Worm (Caenorhabditis elegans): Measurements from ENCODE around the gene ZK287.7.

The ZK287.7 gene

DNA sequence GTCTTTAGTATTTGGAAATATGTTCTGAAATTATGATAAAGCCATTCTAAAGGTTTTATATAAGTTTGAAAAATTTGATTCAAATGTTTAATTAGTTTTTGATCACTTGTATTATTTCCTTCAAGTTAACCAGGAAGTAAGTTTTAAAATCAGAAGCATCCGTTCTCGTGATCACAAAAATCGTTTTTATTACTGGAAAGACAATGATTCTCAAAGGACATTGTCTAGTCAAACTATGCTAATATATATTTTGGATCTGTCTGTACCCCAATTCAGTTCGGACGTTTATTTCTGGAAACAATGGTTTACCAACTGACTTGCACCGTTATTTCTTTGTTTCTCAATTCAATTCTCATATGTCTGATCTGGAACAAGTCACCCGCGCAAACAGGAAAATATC lies 23.5 kb downstream of the ZK287.7 start, which contains the start of gene str-188:
TSS of gene str-188 (plus strand) at position 301 of the 400 bp plus-strand sequence.
- TF ChIP-seq crh-2 (tag; optimal IDR thresholded peaks at IDR 0.05) (no peak), ama-1 (optimal IDR thresholded peaks at IDR 0.05) (no peak), nhr-237 (tag; optimal IDR thresholded peaks at IDR 0.05) (no peak), lin-11 (tag; optimal IDR thresholded peaks at IDR 0.05) (no peak), gmeb-1 (tag; optimal IDR thresholded peaks at IDR 0.05) (no peak), ceh-82 (tag; optimal IDR thresholded peaks at IDR 0.05) (no peak), zag-1 (tag; optimal IDR thresholded peaks at IDR 0.05) (no peak), blmp-1 (tag; optimal IDR thresholded peaks at IDR 0.05; ENCODE audit: insufficient read depth) (no peak), R02D3.7 (tag; optimal IDR thresholded peaks at IDR 0.05) (no peak), aly-2 (tag; optimal IDR thresholded peaks at IDR 0.05) (no peak), nhr-12 (tag; optimal IDR thresholded peaks at IDR 0.05) (no peak), lsy-2 (tag; optimal IDR thresholded peaks at IDR 0.05) (no peak), F13H6.1 (tag; optimal IDR thresholded peaks at IDR 0.05) (no peak), egl-27 (tag; optimal IDR thresholded peaks at IDR 0.05) (no peak), sma-3 (GFP tag; optimal IDR thresholded peaks at IDR 0.05) (no peak), peb-1 (tag; optimal IDR thresholded peaks at IDR 0.05) (no peak)

- TF ChIP-seq fos-1 (tag; optimal IDR thresholded peaks at IDR 0.05) (no peak), nhr-129 (tag; optimal IDR thresholded peaks at IDR 0.05) (peak; percentile 8), C34F6.9 (tag; optimal IDR thresholded peaks at IDR 0.05) (peak; percentile 30)
These were observed 31.3 kb downstream of the ZK287.7 start, which contains the start of gene slcr-46.3 for ce11 chrV:9724021-9724671. TSS of gene slcr-46.3 (minus strand) at chrV:9724106.

ce11 chrV:9725719-9726118 lies 32.9 kb downstream of the ZK287.7 start:
- TF ChIP-seq gmeb-1 (tag; optimal IDR thresholded peaks at IDR 0.05) = no peak
- no peak for TF ChIP-seq ceh-16 (tag; optimal IDR thresholded peaks at IDR 0.05)
- TF ChIP-seq elt-1 (tag; optimal IDR thresholded peaks at IDR 0.05) = no peak
- no peak for TF ChIP-seq Y55F3AM.14 (GFP tag; optimal IDR thresholded peaks at IDR 0.05)
- peak; percentile 55 for TF ChIP-seq fos-1 (tag; optimal IDR thresholded peaks at IDR 0.05)
- no peak for TF ChIP-seq mdl-1 (tag; optimal IDR thresholded peaks at IDR 0.05)
- no peak for TF ChIP-seq lin-13 (GFP tag; optimal IDR thresholded peaks at IDR 0.05)

DNA sequence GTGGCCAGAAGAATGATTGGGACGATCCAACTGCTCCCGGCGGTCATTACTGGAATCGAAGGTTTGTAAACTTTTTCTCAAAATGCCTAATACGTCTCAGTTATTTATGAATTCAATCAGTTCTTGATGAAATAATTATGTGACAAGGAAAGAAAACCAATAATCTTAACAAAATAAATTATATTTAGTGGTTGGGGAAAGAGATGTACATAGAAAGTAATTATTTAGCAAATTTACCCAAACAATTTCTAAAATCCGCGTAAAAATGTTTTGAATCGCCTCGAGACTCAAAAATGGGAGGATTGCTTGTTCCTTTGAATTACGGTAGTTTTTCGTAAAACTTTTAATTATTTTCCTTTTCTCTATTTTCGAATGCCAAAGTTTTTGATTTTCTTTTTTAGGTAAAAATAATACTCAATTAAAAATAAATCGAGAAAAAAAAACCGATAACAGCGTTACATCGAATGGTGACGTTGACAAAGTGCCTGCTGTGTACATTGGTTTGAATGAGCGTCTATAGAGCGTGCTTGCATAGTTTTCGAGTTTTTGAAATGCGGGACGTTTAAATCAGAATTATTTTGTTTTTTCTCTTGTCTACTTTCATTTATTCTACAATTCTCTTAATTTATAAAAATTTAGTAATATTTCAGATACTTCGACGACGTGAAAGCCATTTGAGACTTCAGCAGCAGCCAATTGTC lies 36.8 kb downstream of the ZK287.7 start, which contains the start of the genes aagr-3 and drap-1:
TSS of gene aagr-3 (minus strand) at position 51 of the 701 bp plus-strand sequence.
TSS of gene drap-1 (plus strand) at position 645 of the 701 bp plus-strand sequence.
- TF ChIP-seq ztf-11 (tag; optimal IDR thresholded peaks at IDR 0.05) (no peak), snpc-4 (tag; optimal IDR thresholded peaks at IDR 0.05) (peak; percentile 42), peb-1 (tag; optimal IDR thresholded peaks at IDR 0.05) (no peak), nhr-77 (tag; optimal IDR thresholded peaks at IDR 0.05) (no peak), mbf-1 (tag; optimal IDR thresholded peaks at IDR 0.05) (no peak), nhr-25 (tag; optimal IDR thresholded peaks at IDR 0.05) (no peak), ztf-4 (tag; optimal IDR thresholded peaks at IDR 0.05) (peak; percentile 12), skn-1 (tag; optimal IDR thresholded peaks at IDR 0.05) (peak; percentile 25), C34F6.9 (tag; optimal IDR thresholded peaks at IDR 0.05) (peak; percentile 82), nhr-21 (tag; optimal IDR thresholded peaks at IDR 0.05) (no peak), nhr-237 (tag; optimal IDR thresholded peaks at IDR 0.05) (no peak), lin-39 (tag; optimal IDR thresholded peaks at IDR 0.05) (no peak), lin-13 (GFP tag; optimal IDR thresholded peaks at IDR 0.05) (peak; percentile 55), fos-1 (tag; optimal IDR thresholded peaks at IDR 0.05) (peak; percentile 83), unc-55 (GFP tag; optimal IDR thresholded peaks at IDR 0.05) (peak; percentile 86), elt-1 (tag; optimal IDR thresholded peaks at IDR 0.05) (no peak), ZK546.5 (tag; optimal IDR thresholded peaks at IDR 0.05) (no peak), ceh-16 (tag; optimal IDR thresholded peaks at IDR 0.05) (no peak), Y55F3AM.14 (GFP tag; optimal IDR thresholded peaks at IDR 0.05) (no peak), gmeb-1 (tag; optimal IDR thresholded peaks at IDR 0.05) (peak; percentile 56), unc-62 (GFP tag; optimal IDR thresholded peaks at IDR 0.05) (no peak), lin-11 (tag; optimal IDR thresholded peaks at IDR 0.05) (no peak), R02D3.7 (tag; optimal IDR thresholded peaks at IDR 0.05) (no peak), crh-2 (tag; optimal IDR thresholded peaks at IDR 0.05) (peak; percentile 90), mab-5 (tag; optimal IDR thresholded peaks at IDR 0.05) (peak; percentile 26), sem-4 (tag; optimal IDR thresholded peaks at IDR 0.05) (peak; percentile 61), F13H6.1 (tag; optimal IDR thresholded peaks at IDR 0.05) (peak; percentile 39), nhr-6 (tag; optimal IDR thresholded peaks at IDR 0.05) (no peak), mdl-1 (tag; optimal IDR thresholded peaks at IDR 0.05) (no peak), sma-3 (GFP tag; optimal IDR thresholded peaks at IDR 0.05) (peak; percentile 51), lsy-2 (tag; optimal IDR thresholded peaks at IDR 0.05) (peak in 1 of 2 experiments; percentile 82), ztf-1 (GFP tag; conservative IDR thresholded peaks at IDR 0.05) (no peak), ama-1 (optimal IDR thresholded peaks at IDR 0.05) (peak; percentile 61), alr-1 (tag; optimal IDR thresholded peaks at IDR 0.05) (no peak), sma-9 (GFP tag; optimal IDR thresholded peaks at IDR 0.05) (peak; percentile 40), sma-9 (tag; optimal IDR thresholded peaks at IDR 0.05) (no peak), nhr-11 (tag; optimal IDR thresholded peaks at IDR 0.05) (no peak), nhr-129 (tag; optimal IDR thresholded peaks at IDR 0.05) (peak; percentile 77), nhr-12 (tag; optimal IDR thresholded peaks at IDR 0.05) (no peak)

All from whole organism, L2 larva.